Fruit fly (Drosophila melanogaster): ENCODE measurements around the gene APP-BP1.

- TF ChIP-seq Myc (optimal IDR thresholded peaks at IDR 0.05) (no peak), psq (optimal IDR thresholded peaks at IDR 0.05) (no peak)
Observed at dm6 chr3L:11074043-11074853, 24.0 kb upstream of the APP-BP1 start, which contains the start of the genes Pfdn2 and Noc1.

All from Kc167 (cell line).